Worm (Caenorhabditis elegans) whole organism, L4 larva: ENCODE results near the gene sec-6.

Source experiments
- D1046.2 ChIP-seq: fragments of 200-800 bp; sonication (Bioruptor generic); IDR thresholded peaks from 2 replicates; pipeline ENCODE4 v1.3.6; 2022; ENCODE audit warnings: missing genetic modification characterization, missing compliant biosample characterization
- F26F4.8 ChIP-seq: fragments of 200-800 bp; sonication (Bioruptor generic); conservative IDR thresholded peaks from 2 replicates; pipeline ENCODE4 v1.3.6; 2022; ENCODE audit warnings: missing genetic modification characterization, missing compliant biosample characterization
- F37D6.2 ChIP-seq: sonication (generic microtip); optimal IDR thresholded peaks from 2 replicates; lab custom pipeline; 2016; ENCODE audit warnings: mild to moderate bottlenecking, missing genetic modification characterization, missing compliant biosample characterization
- F44E2.7 ChIP-seq: fragments of 200-800 bp; sonication (Bioruptor generic); IDR thresholded peaks from 2 replicates; pipeline ENCODE4 v2.1.2; 2022; ENCODE audit warnings: missing genetic modification characterization, missing compliant biosample characterization
- F49E8.2 ChIP-seq: sonication (generic microtip); optimal IDR thresholded peaks from 2 replicates; lab custom pipeline; 2016; ENCODE audit warnings: missing compliant biosample characterization, mild to moderate bottlenecking, missing genetic modification characterization, borderline replicate concordance
- T26A8.4 ChIP-seq: fragments of 200-800 bp; sonication (Bioruptor generic); IDR thresholded peaks from 2 replicates; pipeline ENCODE4 v1.3.6; 2022; ENCODE audit warnings: missing genetic modification characterization, missing compliant biosample characterization
- Y105C5A.15 ChIP-seq: fragments of 200-800 bp; sonication (Bioruptor generic); IDR thresholded peaks from 2 replicates; pipeline ENCODE4 v1.3.6; 2022; ENCODE audit warnings: missing genetic modification characterization, missing compliant biosample characterization
- Y48G9A.11 ChIP-seq: fragments of 200-800 bp; sonication (Bioruptor generic); IDR thresholded peaks from 2 replicates; pipeline ENCODE4 v1.3.6; 2022; ENCODE audit warnings: missing genetic modification reagents, missing genetic modification characterization, missing compliant biosample characterization
- Y5F2A.4 ChIP-seq: fragments of 200-800 bp; sonication (Bioruptor generic); optimal IDR thresholded peaks from 2 replicates; lab custom pipeline; 2018; ENCODE audit warnings: mild to moderate bottlenecking, missing genetic modification characterization, missing compliant biosample characterization
- Y75B8A.6 ChIP-seq: fragments of 200-800 bp; sonication (Bioruptor generic); IDR thresholded peaks from 2 replicates; pipeline ENCODE4 v1.3.6; 2022; ENCODE audit warnings: missing genetic modification reagents, missing genetic modification characterization, missing compliant biosample characterization
- aha-1 ChIP-seq: fragments of 150-350 bp; peaks from one replicate; lab custom pipeline; 2014; ENCODE audit warnings: missing biosample characterization, missing genetic modification characterization
- aly-2 ChIP-seq: sonication (generic microtip); optimal IDR thresholded peaks from 2 replicates; lab custom pipeline; 2018; ENCODE audit warnings: missing biosample characterization, missing genetic modification characterization
- arid-1 ChIP-seq: fragments of 200-800 bp; sonication (Bioruptor generic); conservative IDR thresholded peaks from 2 replicates; pipeline ENCODE4 v1.3.6; 2022; ENCODE audit warnings: missing genetic modification reagents, missing genetic modification characterization, missing compliant biosample characterization
- ceh-20 ChIP-seq: fragments of 200-800 bp; sonication (Bioruptor generic); IDR thresholded peaks from 2 replicates; pipeline ENCODE4 v1.3.6; 2022; ENCODE audit warnings: missing genetic modification reagents, missing genetic modification characterization, missing compliant biosample characterization
- ceh-28 ChIP-seq: fragments of 150-350 bp; optimal IDR thresholded peaks from 2 replicates; lab custom pipeline; 2014; ENCODE audit warnings: missing biosample characterization, missing genetic modification reagents, missing genetic modification characterization
- ctbp-1 ChIP-seq: fragments of 200-800 bp; sonication (Bioruptor generic); IDR thresholded peaks from 2 replicates; pipeline ENCODE4 v1.3.6; 2022; ENCODE audit warnings: missing genetic modification reagents, missing genetic modification characterization, missing compliant biosample characterization
- daf-12 ChIP-seq: fragments of 150-350 bp; optimal IDR thresholded peaks from 2 replicates; lab custom pipeline; 2014; ENCODE audit warnings: missing biosample characterization, missing genetic modification reagents, missing genetic modification characterization
- daf-16 ChIP-seq, 3 experiments: sonication (generic microtip); optimal IDR thresholded peaks; 2 replicates each; lab custom pipeline; 2016 to 2017; ENCODE audit warnings: missing genetic modification characterization in 3 of 3, missing genetic modification reagents in 3 of 3, mild to moderate bottlenecking in 2 of 3, missing compliant biosample characterization in 2 of 3, missing biosample characterization in 1 of 3, moderate library complexity in 1 of 3
- dmd-6 ChIP-seq: fragments of 200-800 bp; sonication (Bioruptor generic); IDR thresholded peaks from 2 replicates; pipeline ENCODE4 v1.3.6; 2022; ENCODE audit warnings: missing genetic modification reagents, missing genetic modification characterization, missing compliant biosample characterization
- dmd-8 ChIP-seq: fragments of 200-800 bp; sonication (Bioruptor generic); IDR thresholded peaks from 2 replicates; pipeline ENCODE4 v1.3.6; 2022; ENCODE audit warnings: missing genetic modification characterization, missing compliant biosample characterization
- dve-1 ChIP-seq: sonication (generic microtip); optimal IDR thresholded peaks from 2 replicates; lab custom pipeline; 2017; ENCODE audit warnings: antibody characterized with exemption, mild to moderate bottlenecking, missing genetic modification characterization, missing compliant biosample characterization; ENCODE audit not compliant: insufficient read depth
- egl-27 ChIP-seq: sonication (generic microtip); optimal IDR thresholded peaks from 3 replicates; lab custom pipeline; 2017; ENCODE audit warnings: missing biosample characterization, missing genetic modification reagents, missing genetic modification characterization
- gei-8 ChIP-seq: fragments of 200-800 bp; sonication (Bioruptor generic); optimal IDR thresholded peaks from 2 replicates; lab custom pipeline; 2018; ENCODE audit warnings: mild to moderate bottlenecking, missing genetic modification characterization, missing compliant biosample characterization
- hif-1 ChIP-seq, 2 experiments: sonication (generic microtip); optimal IDR thresholded peaks; 2 replicates each; lab custom pipeline; 2016 to 2017; ENCODE audit warnings: missing compliant biosample characterization in 2 of 2, missing genetic modification characterization in 2 of 2, missing genetic modification reagents in 2 of 2, missing genotype in 2 of 2, mild to moderate bottlenecking in 1 of 2
- hlh-11 ChIP-seq: fragments of 200-800 bp; sonication (Bioruptor generic); optimal IDR thresholded peaks from 2 replicates; lab custom pipeline; 2018; ENCODE audit warnings: mild to moderate bottlenecking, missing genetic modification characterization, missing compliant biosample characterization
- hlh-30 ChIP-seq: sonication (generic microtip); optimal IDR thresholded peaks from 2 replicates; lab custom pipeline; 2017; ENCODE audit warnings: antibody characterized with exemption, mild to moderate bottlenecking, missing genetic modification characterization, missing compliant biosample characterization; ENCODE audit not compliant: insufficient read depth
- hmg-1.1 ChIP-seq: fragments of 200-800 bp; sonication (Bioruptor generic); IDR thresholded peaks from 2 replicates; pipeline ENCODE4 v1.3.6; 2022; ENCODE audit warnings: missing genetic modification reagents, missing genetic modification characterization, missing compliant biosample characterization
- jun-1 ChIP-seq: fragments of 150-350 bp; optimal IDR thresholded peaks from 2 replicates; lab custom pipeline; 2014; ENCODE audit warnings: missing biosample characterization, missing genetic modification reagents, missing genetic modification characterization
- lim-7 ChIP-seq: fragments of 200-800 bp; sonication (Bioruptor generic); IDR thresholded peaks from 2 replicates; pipeline ENCODE4 v1.3.6; 2022; ENCODE audit warnings: missing genetic modification characterization, missing compliant biosample characterization
- lir-3 ChIP-seq: sonication (generic microtip); optimal IDR thresholded peaks from 2 replicates; lab custom pipeline; 2016; ENCODE audit warnings: mild to moderate bottlenecking, missing genetic modification characterization, missing compliant biosample characterization
- madf-9 ChIP-seq: fragments of 200-800 bp; sonication (Bioruptor generic); conservative IDR thresholded peaks from 2 replicates; pipeline ENCODE4 v1.3.6; 2022; ENCODE audit warnings: missing genetic modification reagents, missing genetic modification characterization, missing compliant biosample characterization
- mdt-29 ChIP-seq: fragments of 200-800 bp; sonication (Bioruptor generic); IDR thresholded peaks from 2 replicates; pipeline ENCODE4 v1.3.6; 2022; ENCODE audit warnings: missing genetic modification reagents, missing genetic modification characterization, missing compliant biosample characterization
- nhr-10 ChIP-seq: fragments of 150-350 bp; optimal IDR thresholded peaks from 2 replicates; lab custom pipeline; 2014; ENCODE audit warnings: missing biosample characterization, missing genetic modification characterization
- nhr-102 ChIP-seq: sonication (generic microtip); optimal IDR thresholded peaks from 2 replicates; lab custom pipeline; 2016; ENCODE audit warnings: mild to moderate bottlenecking, missing genetic modification characterization, moderate library complexity, missing compliant biosample characterization
- nhr-11 ChIP-seq: fragments of 150-350 bp; optimal IDR thresholded peaks from 2 replicates; lab custom pipeline; 2014; ENCODE audit warnings: missing biosample characterization, missing genetic modification characterization
- nhr-237 ChIP-seq: sonication (generic microtip); optimal IDR thresholded peaks from 2 replicates; lab custom pipeline; 2017; ENCODE audit warnings: missing biosample characterization, missing genetic modification characterization
- nhr-48 ChIP-seq: sonication (generic microtip); optimal IDR thresholded peaks from 2 replicates; lab custom pipeline; 2016; ENCODE audit warnings: mild to moderate bottlenecking, missing genetic modification characterization, missing compliant biosample characterization
- nhr-6 ChIP-seq: fragments of 150-350 bp; optimal IDR thresholded peaks from 2 replicates; lab custom pipeline; 2014; ENCODE audit warnings: missing biosample characterization, missing genetic modification characterization
- nhr-76 ChIP-seq: fragments of 150-350 bp; optimal IDR thresholded peaks from 2 replicates; lab custom pipeline; 2014; ENCODE audit warnings: missing biosample characterization, missing genetic modification characterization
- nhr-77 ChIP-seq: fragments of 150-350 bp; optimal IDR thresholded peaks from 2 replicates; lab custom pipeline; 2014; ENCODE audit warnings: missing biosample characterization, missing genetic modification characterization
- pha-4 ChIP-seq, 2 experiments: fragments of 150-350 bp in 1 of 2; fragments of 200-800 bp in 1 of 2; sonication (Bioruptor generic) in 1 of 2; IDR thresholded peaks in 1 of 2; optimal IDR thresholded peaks in 1 of 2; 2 replicates each; pipeline versions ENCODE4 v1.3.6 to Lab custom; 2014 to 2022; ENCODE audit warnings: missing genetic modification characterization in 2 of 2, missing genetic modification reagents in 2 of 2, missing biosample characterization in 1 of 2, missing compliant biosample characterization in 1 of 2
- php-3 ChIP-seq: fragments of 200-800 bp; sonication (Bioruptor generic); IDR thresholded peaks from 2 replicates; pipeline ENCODE4 v1.3.6; 2022; ENCODE audit warnings: missing genetic modification reagents, missing genetic modification characterization, missing compliant biosample characterization
- pqm-1 ChIP-seq: sonication (generic microtip); optimal IDR thresholded peaks from 2 replicates; lab custom pipeline; 2017; ENCODE audit warnings: missing biosample characterization, missing genetic modification characterization
- saeg-2 ChIP-seq: fragments of 200-800 bp; sonication (Bioruptor generic); IDR thresholded peaks from 2 replicates; pipeline ENCODE4 v1.3.6; 2022; ENCODE audit warnings: missing genetic modification reagents, missing genetic modification characterization, missing compliant biosample characterization
- snpc-4 ChIP-seq: fragments of 150-350 bp; optimal IDR thresholded peaks from 2 replicates; lab custom pipeline; 2014; ENCODE audit warnings: missing biosample characterization, missing genetic modification characterization
- spr-1 ChIP-seq: sonication (generic microtip); optimal IDR thresholded peaks from 2 replicates; lab custom pipeline; 2016; ENCODE audit warnings: mild to moderate bottlenecking, missing genetic modification characterization, missing compliant biosample characterization
- zfp-2 ChIP-seq: sonication (generic microtip); optimal IDR thresholded peaks from 2 replicates; lab custom pipeline; 2016; ENCODE audit warnings: mild to moderate bottlenecking, missing genetic modification characterization, missing compliant biosample characterization
- zfp-3 ChIP-seq: fragments of 200-800 bp; sonication (Bioruptor generic); conservative IDR thresholded peaks from 2 replicates; pipeline ENCODE4 v1.3.6; 2022; ENCODE audit warnings: missing genetic modification reagents, missing genetic modification characterization, missing compliant biosample characterization
- zip-2 ChIP-seq: fragments of 150-350 bp; optimal IDR thresholded peaks from 2 replicates; lab custom pipeline; 2014; ENCODE audit warnings: missing biosample characterization, missing genetic modification characterization
- ztf-11 ChIP-seq: fragments of 150-350 bp; optimal IDR thresholded peaks from 2 replicates; lab custom pipeline; 2014; ENCODE audit warnings: missing biosample characterization, missing genetic modification characterization
- ztf-7 ChIP-seq: fragments of 150-350 bp; optimal IDR thresholded peaks from 2 replicates; lab custom pipeline; 2014; ENCODE audit warnings: missing biosample characterization, missing genetic modification characterization

Gene sec-6

ce11 chrII:5323773-5324172 is 35.6 kb upstream of the sec-6 start (continued):
- TF ChIP-seq D1046.2: no peak
- TF ChIP-seq nhr-10 (tag; lab: Kevin White, UChicago): peak; percentile 70
- TF ChIP-seq daf-16 (GFP tag; optimal IDR thresholded peaks at IDR 0.05; lab: Kevin White, UChicago): peak in 1 of 2 experiments; percentile 32
- peak; percentile 96 for TF ChIP-seq daf-16 (tag; optimal IDR thresholded peaks at IDR 0.05; lab: Kevin White, UChicago)
- TF ChIP-seq nhr-11 (tag; lab: Kevin White, UChicago): no peak
- no peak for TF ChIP-seq arid-1 (GFP tag; lab: Robert Waterston, UW)
- TF ChIP-seq F49E8.2 (tag; lab: Kevin White, UChicago): no peak
- TF ChIP-seq dve-1 (tag; lab: Kevin White, UChicago): peak; percentile 86
- no peak for TF ChIP-seq aha-1 (tag; lab: Kevin White, UChicago)
- TF ChIP-seq dmd-6 (GFP tag; lab: Robert Waterston, UW): peak; percentile 92
- no peak for TF ChIP-seq ceh-20
- no peak for TF ChIP-seq gei-8 (GFP tag; lab: Kevin White, UChicago)
- no peak for TF ChIP-seq snpc-4 (tag; lab: Kevin White, UChicago)
- TF ChIP-seq hmg-1.1 (GFP tag; lab: Robert Waterston, UW): no peak
- TF ChIP-seq saeg-2: no peak
- peak; percentile 82 for TF ChIP-seq nhr-48
- peak; percentile 69 for TF ChIP-seq nhr-102 (tag; lab: Kevin White, UChicago)
- TF ChIP-seq Y5F2A.4 (GFP tag; lab: Kevin White, UChicago): no peak
- TF ChIP-seq T26A8.4 (GFP tag; lab: Robert Waterston, UW): no peak
- TF ChIP-seq dmd-8: no peak
- no peak for TF ChIP-seq F26F4.8
- peak; percentile 3 for TF ChIP-seq nhr-6 (tag; lab: Kevin White, UChicago)
- TF ChIP-seq mdt-29: no peak
- TF ChIP-seq F37D6.2 (tag; lab: Kevin White, UChicago): no peak
- TF ChIP-seq Y105C5A.15 (GFP tag; lab: Robert Waterston, UW): no peak
- no peak for TF ChIP-seq nhr-76 (tag; lab: Kevin White, UChicago)
- TF ChIP-seq hif-1 (tag; optimal IDR thresholded peaks at IDR 0.05; lab: Kevin White, UChicago): peak in 1 of 2 experiments; percentile 36
- TF ChIP-seq zfp-3 (GFP tag; lab: Robert Waterston, UW): no peak
- no peak for TF ChIP-seq zfp-2
- no peak for TF ChIP-seq jun-1 (tag; lab: Kevin White, UChicago)
- TF ChIP-seq ztf-7: no peak
- no peak for TF ChIP-seq lim-7 (GFP tag; lab: Robert Waterston, UW)
- no peak for TF ChIP-seq daf-12
- TF ChIP-seq ceh-28: no peak
- TF ChIP-seq hlh-11: peak; percentile 91
- peak; percentile 73 for TF ChIP-seq php-3
- TF ChIP-seq aly-2: no peak
- TF ChIP-seq Y75B8A.6 (GFP tag; lab: Robert Waterston, UW): no peak
- TF ChIP-seq madf-9 (GFP tag; lab: Robert Waterston, UW): no peak
- TF ChIP-seq lir-3 (tag; lab: Kevin White, UChicago): no peak
- peak; percentile 100 for TF ChIP-seq pqm-1 (tag; lab: Kevin White, UChicago)
- TF ChIP-seq ctbp-1: no peak
- peak; percentile 84 for TF ChIP-seq nhr-77 (tag; lab: Kevin White, UChicago)
- TF ChIP-seq nhr-237 (tag; lab: Kevin White, UChicago): no peak
- no peak for TF ChIP-seq Y48G9A.11
- no peak for TF ChIP-seq ztf-11 (tag; lab: Kevin White, UChicago)
- TF ChIP-seq zip-2 (tag; lab: Kevin White, UChicago): no peak
- TF ChIP-seq egl-27: no peak
- TF ChIP-seq F44E2.7 (GFP tag; lab: Robert Waterston, UW): no peak
- TF ChIP-seq hlh-30 (tag; lab: Kevin White, UChicago): peak; percentile 56
- TF ChIP-seq spr-1 (tag; lab: Kevin White, UChicago): no peak
- TF ChIP-seq pha-4 (GFP tag; IDR thresholded peaks at IDR 0.05; lab: Robert Waterston, UW): peak; percentile 29; the same call in 1 of the 2 replicates
- no peak for TF ChIP-seq pha-4 (tag; optimal IDR thresholded peaks at IDR 0.05; lab: Kevin White, UChicago)
- TF ChIP-seq, all 104 proteins: peak for 18
